Fruit fly (Drosophila melanogaster): ENCODE measurements around the gene CG34247.
A peak's percentile ranks its signal among the peaks of the same experiment; 100 is the strongest.

The CG34247 gene

dm6 chr3L:16305820-16306650 is 44.6 kb upstream of the CG34247 start, which contains the start of the genes CG13043 and CG13063 (continued):
- TF ChIP-seq CG10654 (GFP tag; optimal IDR thresholded peaks at IDR 0.05): no peak
- no peak for TF ChIP-seq CG9876 (GFP tag; optimal IDR thresholded peaks at IDR 0.05)
- TF ChIP-seq nmo (GFP tag; optimal IDR thresholded peaks at IDR 0.05): peak; percentile 10
- TF ChIP-seq CG1603 (tag; optimal IDR thresholded peaks at IDR 0.05): no peak
- no peak for TF ChIP-seq CG10321 (GFP tag; IDR thresholded peaks at IDR 0.05)
- no peak for TF ChIP-seq CG11560 (tag; IDR thresholded peaks at IDR 0.05)
- TF ChIP-seq trem (tag; optimal IDR thresholded peaks at IDR 0.05): no peak
- no peak for TF ChIP-seq lola (GFP tag; optimal IDR thresholded peaks at IDR 0.05)
- no peak for TF ChIP-seq Trl (optimal IDR thresholded peaks at IDR 0.05)
- no peak for TF ChIP-seq Trl (GFP tag; optimal IDR thresholded peaks at IDR 0.05)
- TF ChIP-seq CG31224 (GFP tag; IDR thresholded peaks at IDR 0.05): no peak
- no peak for TF ChIP-seq Ada2b (GFP tag; IDR thresholded peaks at IDR 0.05)
- no peak for TF ChIP-seq CG7928 (GFP tag; optimal IDR thresholded peaks at IDR 0.05)
- TF ChIP-seq Drgx (GFP tag; IDR thresholded peaks at IDR 0.05): no peak
- TF ChIP-seq CG8944 (GFP tag; optimal IDR thresholded peaks at IDR 0.05): no peak
- TF ChIP-seq btn (GFP tag; optimal IDR thresholded peaks at IDR 0.05): no peak
- TF ChIP-seq CG13624 (GFP tag; optimal IDR thresholded peaks at IDR 0.05): no peak
- TF ChIP-seq Atf6 (GFP tag; IDR thresholded peaks at IDR 0.05): peak; percentile 15; the same call in 1 of the 2 replicates
- no peak for TF ChIP-seq Rx (GFP tag; IDR thresholded peaks at IDR 0.05)
- no peak for TF ChIP-seq CG11723 (GFP tag; optimal IDR thresholded peaks at IDR 0.05)
- peak; percentile 22 for TF ChIP-seq tap (tag; optimal IDR thresholded peaks at IDR 0.05)
- no peak for TF ChIP-seq CG18619 (GFP tag; optimal IDR thresholded peaks at IDR 0.05)
- TF ChIP-seq Ptx1 (GFP tag; IDR thresholded peaks at IDR 0.05): peak; percentile 35; the same call in 1 of the 2 replicates
- no peak for TF ChIP-seq eve (GFP tag; optimal IDR thresholded peaks at IDR 0.05)
- no peak for TF ChIP-seq CG12769 (tag; optimal IDR thresholded peaks at IDR 0.05)
- TF ChIP-seq Six4 (GFP tag; optimal IDR thresholded peaks at IDR 0.05): no peak
- TF ChIP-seq gcm2 (GFP tag; optimal IDR thresholded peaks at IDR 0.05): no peak
- no peak for TF ChIP-seq Bgb (GFP tag; IDR thresholded peaks at IDR 0.05; ENCODE audit: partially characterized antibody)
- no peak for TF ChIP-seq sug (tag; optimal IDR thresholded peaks at IDR 0.05)
- no peak for TF ChIP-seq bigmax (GFP tag; optimal IDR thresholded peaks at IDR 0.05)
- no peak for TF ChIP-seq hkb (optimal IDR thresholded peaks at IDR 0.05)
- TF ChIP-seq hkb (GFP tag; IDR thresholded peaks at IDR 0.05): 0 out of 2 replicates have a peak, but pooled peaks have one; percentile 25
- TF ChIP-seq Hand (GFP tag; optimal IDR thresholded peaks at IDR 0.05): no peak
- TF ChIP-seq fd64A (GFP tag; optimal IDR thresholded peaks at IDR 0.05): no peak
- peak; percentile 22 for TF ChIP-seq Oli (tag; optimal IDR thresholded peaks at IDR 0.05)
- TF ChIP-seq Doc3 (GFP tag; IDR thresholded peaks at IDR 0.05; ENCODE audit: partially characterized antibody): no peak
- no peak for TF ChIP-seq gsb (GFP tag; IDR thresholded peaks at IDR 0.05)
- no peak for TF ChIP-seq CG3065 (GFP tag; optimal IDR thresholded peaks at IDR 0.05)
- TF ChIP-seq H2.0 (GFP tag; IDR thresholded peaks at IDR 0.05): 0 out of 2 replicates have a peak, but pooled peaks have one; percentile 17
- no peak for TF ChIP-seq rib (GFP tag; IDR thresholded peaks at IDR 0.05)
- TF ChIP-seq gro (GFP tag; optimal IDR thresholded peaks at IDR 0.05): no peak
- TF ChIP-seq Eip74EF (GFP tag; optimal IDR thresholded peaks at IDR 0.05): peak in 1 of 2 experiments; percentile 5
- TF ChIP-seq CTCF (GFP tag; optimal IDR thresholded peaks at IDR 0.05): no peak
- no peak for TF ChIP-seq emc (GFP tag; optimal IDR thresholded peaks at IDR 0.05)
- TF ChIP-seq CG32767 (GFP tag; IDR thresholded peaks at IDR 0.05): no peak
- TF ChIP-seq vnd (GFP tag; IDR thresholded peaks at IDR 0.05; ENCODE audit: partially characterized antibody): no peak
- TF ChIP-seq PHDP (tag; optimal IDR thresholded peaks at IDR 0.05): peak; percentile 3
- TF ChIP-seq grau (tag; optimal IDR thresholded peaks at IDR 0.05): no peak
- TF ChIP-seq Nf-YA (GFP tag; IDR thresholded peaks at IDR 0.05): no peak
- no peak for TF ChIP-seq Sin3A (optimal IDR thresholded peaks at IDR 0.05)
- TF ChIP-seq CG32772 (GFP tag; IDR thresholded peaks at IDR 0.05): no peak
